Worm (Caenorhabditis elegans) whole organism, mixed stage, embryonic: ENCODE measurements around the gene C06E7.4.

Source experiments
- ces-1 ChIP-seq: fragments of 150-350 bp; optimal IDR thresholded peaks from 2 replicates; lab custom pipeline; 2014; ENCODE audit warnings: missing biosample characterization, missing genetic modification reagents, missing genetic modification characterization
- drap-1 ChIP-seq: fragments of 200-800 bp; sonication (Bioruptor generic); optimal IDR thresholded peaks from 3 replicates; lab custom pipeline; 2018; ENCODE audit warnings: mild to moderate bottlenecking, missing genetic modification characterization, missing compliant biosample characterization
- elt-3 ChIP-seq: fragments of 150-350 bp; optimal IDR thresholded peaks from 2 replicates; lab custom pipeline; 2014; ENCODE audit warnings: missing biosample characterization, missing genetic modification characterization
- hlh-1 ChIP-seq: fragments of 150-350 bp; optimal IDR thresholded peaks from 2 replicates; lab custom pipeline; 2014; ENCODE audit warnings: missing biosample characterization, missing genetic modification reagents, missing genetic modification characterization
- nhr-12 ChIP-seq: fragments of 150-350 bp; optimal IDR thresholded peaks from 2 replicates; lab custom pipeline; 2014; ENCODE audit warnings: missing biosample characterization, missing genetic modification characterization
- nhr-28 ChIP-seq: fragments of 150-350 bp; optimal IDR thresholded peaks from 2 replicates; lab custom pipeline; 2014; ENCODE audit warnings: missing biosample characterization, missing genetic modification characterization
- pha-4 ChIP-seq: fragments of 150-350 bp; optimal IDR thresholded peaks from 2 replicates; lab custom pipeline; 2018; ENCODE audit warnings: missing biosample characterization, missing genetic modification reagents, missing genetic modification characterization

DNA sequence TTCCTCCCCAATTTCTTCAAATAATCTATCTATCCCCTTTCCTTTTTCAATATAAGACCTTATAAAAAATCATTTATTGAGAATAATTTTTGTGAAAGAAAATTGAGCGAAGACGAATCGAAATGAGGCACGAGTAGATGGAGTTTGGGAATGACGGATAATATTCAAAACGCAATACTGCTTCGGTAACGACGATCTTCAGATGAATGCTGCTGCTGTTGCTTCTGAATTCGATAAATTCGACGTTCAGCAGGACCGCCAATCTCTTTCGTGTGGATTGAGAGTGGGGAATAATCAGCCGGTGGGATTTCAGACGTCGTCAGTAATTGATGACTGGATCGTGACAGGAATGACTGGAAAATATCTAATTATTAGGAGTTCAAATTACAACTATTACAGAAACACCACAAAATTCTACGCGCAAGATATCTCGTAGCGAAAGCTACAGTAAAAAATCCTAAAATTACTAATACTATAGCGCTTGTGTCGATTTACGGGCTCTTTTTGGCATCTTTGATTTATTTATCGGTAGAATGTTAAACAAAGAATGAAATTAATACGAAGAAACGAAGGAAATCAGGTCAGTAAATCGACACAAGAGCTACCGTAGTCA lies 8.9 kb downstream of the C06E7.4 start:
- TF ChIP-seq drap-1 (no peak), hlh-1 (tag; lab: Kevin White, UChicago) (no peak), ces-1 (GFP tag; lab: Kevin White, UChicago) (no peak), pha-4 (tag; lab: Kevin White, UChicago) (no peak), nhr-12 (tag; lab: Kevin White, UChicago) (no peak), elt-3 (tag; lab: Kevin White, UChicago) (no peak), nhr-28 (tag; lab: Kevin White, UChicago) (no peak)
